Worm (Caenorhabditis elegans) whole organism, young adult: ENCODE results near the gene gpb-1.
"Not testable (repeated sequence)": the region's sequence is repeated elsewhere in the genome, so short reads cannot be mapped to it uniquely, and the experiment has no call there.

Experiments used
- aptf-3 ChIP-seq: fragments of 200-800 bp; sonication (Bioruptor generic); IDR thresholded peaks from 2 replicates; pipeline ENCODE4 v1.3.6; 2022; ENCODE audit warnings: missing genetic modification characterization, missing compliant biosample characterization
- bed-1 ChIP-seq: fragments of 200-800 bp; sonication (Bioruptor generic); IDR thresholded peaks from 2 replicates; pipeline ENCODE4 v1.3.6; 2022; ENCODE audit warnings: missing genetic modification reagents, missing genetic modification characterization, missing compliant biosample characterization
- dpl-1 ChIP-seq: fragments of 150-350 bp; optimal IDR thresholded peaks from 2 replicates; lab custom pipeline; 2014; ENCODE audit warnings: missing biosample characterization, missing genetic modification reagents, missing genetic modification characterization
- ekl-4 ChIP-seq: fragments of 200-800 bp; sonication (Bioruptor generic); IDR thresholded peaks from 2 replicates; pipeline ENCODE4 v1.3.6; 2022; ENCODE audit warnings: missing genetic modification reagents, missing genetic modification characterization, missing compliant biosample characterization
- mcd-1 ChIP-seq: fragments of 200-800 bp; sonication (Bioruptor generic); IDR thresholded peaks from 2 replicates; pipeline ENCODE4 v1.3.6; 2022; ENCODE audit warnings: missing genetic modification reagents, missing genetic modification characterization, missing compliant biosample characterization
- mes-4 ChIP-seq: sonication (generic microtip); optimal IDR thresholded peaks from 2 replicates; lab custom pipeline; 2016; ENCODE audit warnings: missing genotype, missing genetic modification characterization, missing compliant biosample characterization
- nfyb-1 ChIP-seq: fragments of 200-800 bp; sonication (Bioruptor generic); IDR thresholded peaks from 2 replicates; pipeline ENCODE4 v1.3.6; 2022; ENCODE audit warnings: missing genetic modification reagents, missing genetic modification characterization, missing compliant biosample characterization
- rpc-1 ChIP-seq, 2 experiments: fragments of 150-350 bp in 1 of 2; sonication (generic microtip) in 1 of 2; optimal IDR thresholded peaks; 2 replicates each; lab custom pipeline; 2014 to 2018; ENCODE audit warnings: missing biosample characterization in 1 of 2, missing genetic modification characterization in 1 of 2, missing genetic modification reagents in 1 of 2, missing genotype in 1 of 2
- sdz-38 ChIP-seq: sonication (generic microtip); optimal IDR thresholded peaks from 2 replicates; lab custom pipeline; 2016; ENCODE audit warnings: missing genotype, missing genetic modification characterization, missing compliant biosample characterization
- sea-2 ChIP-seq: fragments of 200-800 bp; sonication (Bioruptor generic); IDR thresholded peaks from 2 replicates; pipeline ENCODE4 v1.3.6; 2022; ENCODE audit warnings: missing genetic modification characterization, missing compliant biosample characterization
- snpc-4 ChIP-seq, 5 experiments: fragments of 150-350 bp in 1 of 5; sonication (generic microtip) in 4 of 5; optimal IDR thresholded peaks; 2 replicates each; lab custom pipeline; 2014 to 2018; ENCODE audit warnings: missing genetic modification characterization in 5 of 5, missing biosample characterization in 3 of 5, antibody characterized with exemption in 2 of 5, mild to moderate bottlenecking in 2 of 5, missing compliant biosample characterization in 2 of 5, missing genotype in 2 of 5, moderate library complexity in 2 of 5, missing genetic modification reagents in 1 of 5
- tbp1 ChIP-seq: fragments of 200-800 bp; sonication (Bioruptor generic); optimal IDR thresholded peaks from 2 replicates; lab custom pipeline; 2018; ENCODE audit warnings: mild to moderate bottlenecking, missing genetic modification characterization, missing compliant biosample characterization
- unc-62 ChIP-seq: fragments of 150-350 bp; optimal IDR thresholded peaks from 2 replicates; lab custom pipeline; 2014; ENCODE audit warnings: missing biosample characterization, missing genetic modification reagents, missing genetic modification characterization
- ztf-22 ChIP-seq: fragments of 200-800 bp; sonication (Bioruptor generic); optimal IDR thresholded peaks from 2 replicates; lab custom pipeline; 2018; ENCODE audit warnings: mild to moderate bottlenecking, missing genetic modification characterization, moderate library complexity, missing compliant biosample characterization

DNA sequence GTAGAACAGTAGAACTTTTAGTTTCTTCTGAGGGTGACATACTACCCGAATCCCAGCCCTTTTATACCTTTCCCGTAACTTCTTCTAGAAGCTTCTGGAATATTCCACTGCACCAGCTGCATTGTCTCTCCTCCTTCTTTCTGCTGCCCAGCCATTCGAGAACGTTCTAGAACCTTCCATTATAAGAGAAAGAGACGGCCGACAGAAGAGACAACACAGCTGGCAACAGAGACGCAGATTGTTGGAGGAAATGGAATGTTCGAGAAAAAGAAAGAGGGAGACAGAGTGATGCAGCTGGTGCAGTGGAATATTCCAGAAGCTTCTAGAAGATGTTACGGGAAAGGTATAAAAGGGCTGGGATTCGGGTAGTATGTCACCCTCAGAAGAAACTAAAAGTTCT lies 10.9 kb upstream of the gpb-1 start, which contains the start of the genes F44E5.4 and F44E5.5:
- TF ChIP-seq dpl-1; snpc-4 (GFP tag; optimal IDR thresholded peaks at IDR 0.05; lab: Kevin White, UChicago); rpc-1 (tag; optimal IDR thresholded peaks at IDR 0.05; lab: Kevin White, UChicago); mes-4 (tag; lab: Kevin White, UChicago); unc-62 (GFP tag; lab: Kevin White, UChicago); sdz-38 (tag; lab: Kevin White, UChicago): not testable (repeated sequence)
- TF ChIP-seq sea-2 (GFP tag; lab: Robert Waterston, UW): peak; percentile 99
- TF ChIP-seq aptf-3 (GFP tag; lab: Robert Waterston, UW): peak; percentile 100
- peak; percentile 97 for TF ChIP-seq mcd-1 (GFP tag; lab: Robert Waterston, UW)
- TF ChIP-seq snpc-4 (tag; optimal IDR thresholded peaks at IDR 0.05; lab: Kevin White, UChicago): peak in 2 of 4 experiments; percentile 57 to 61
- TF ChIP-seq ztf-22 (GFP tag; lab: Kevin White, UChicago): peak; percentile 97
- peak; percentile 100 for TF ChIP-seq rpc-1 (optimal IDR thresholded peaks at IDR 0.05; lab: Kevin White, UChicago)
- peak; percentile 74 for TF ChIP-seq tbp1 (GFP tag; lab: Kevin White, UChicago)
- TF ChIP-seq nfyb-1 (GFP tag; lab: Robert Waterston, UW): peak; percentile 99
- TF ChIP-seq bed-1 (GFP tag; lab: Robert Waterston, UW): peak; percentile 99
- TF ChIP-seq ekl-4: peak; percentile 99
